Fruit fly (Drosophila melanogaster): ENCODE measurements around the gene pon.

pon gene

dm6 chrX:4678913-4679812 lies 43.0 kb downstream of the pon start, which contains the start of gene fzr (continued):
- no peak for TF ChIP-seq Hsf (GFP tag; optimal IDR thresholded peaks at IDR 0.05)
- TF ChIP-seq lmd (GFP tag; IDR thresholded peaks at IDR 0.05) = no peak
- TF ChIP-seq CG7963 (GFP tag; IDR thresholded peaks at IDR 0.05; ENCODE audit: partially characterized antibody) = no peak
- peak; percentile 29 for TF ChIP-seq Sin3A (optimal IDR thresholded peaks at IDR 0.05)
- 0 out of 2 replicates have a peak, but pooled peaks have one; percentile 13 for TF ChIP-seq Ptx1 (GFP tag; IDR thresholded peaks at IDR 0.05)
- no peak for TF ChIP-seq GATAe (GFP tag; conservative IDR thresholded peaks at IDR 0.05)
- TF ChIP-seq exex (tag; optimal IDR thresholded peaks at IDR 0.05) = no peak
- TF ChIP-seq Sox100B (GFP tag; optimal IDR thresholded peaks at IDR 0.05) = no peak
- no peak for TF ChIP-seq psq (GFP tag; optimal IDR thresholded peaks at IDR 0.05)
- no peak for TF ChIP-seq odd (GFP tag; optimal IDR thresholded peaks at IDR 0.05)
- TF ChIP-seq lbe (GFP tag; optimal IDR thresholded peaks at IDR 0.05) = no peak
- TF ChIP-seq row (GFP tag; IDR thresholded peaks at IDR 0.05) = no peak
- TF ChIP-seq pnt (GFP tag; optimal IDR thresholded peaks at IDR 0.05) = no peak
- TF ChIP-seq Ssrp (tag; optimal IDR thresholded peaks at IDR 0.05) = no peak
- TF ChIP-seq CG4424 (GFP tag; optimal IDR thresholded peaks at IDR 0.05) = no peak
- no peak for TF ChIP-seq NFAT (GFP tag; IDR thresholded peaks at IDR 0.05)
- no peak for TF ChIP-seq Hmr (GFP tag; optimal IDR thresholded peaks at IDR 0.05)
- no peak for TF ChIP-seq nom (GFP tag; optimal IDR thresholded peaks at IDR 0.05)
- TF ChIP-seq CG10565 (GFP tag; optimal IDR thresholded peaks at IDR 0.05) = no peak
- no peak for TF ChIP-seq Usf (GFP tag; optimal IDR thresholded peaks at IDR 0.05)
- TF ChIP-seq sr (GFP tag; IDR thresholded peaks at IDR 0.05) = no peak
- no peak for TF ChIP-seq CG6272 (GFP tag; IDR thresholded peaks at IDR 0.05)
- TF ChIP-seq CG6791 (GFP tag; IDR thresholded peaks at IDR 0.05; ENCODE audit: partially characterized antibody) = no peak
- TF ChIP-seq da (GFP tag; optimal IDR thresholded peaks at IDR 0.05) = no peak
- no peak for TF ChIP-seq zfh1 (GFP tag; IDR thresholded peaks at IDR 0.05)
- no peak for TF ChIP-seq CG13296 (GFP tag; optimal IDR thresholded peaks at IDR 0.05)
- TF ChIP-seq tin (GFP tag; optimal IDR thresholded peaks at IDR 0.05) = no peak
- no peak for TF ChIP-seq B-H2 (GFP tag; optimal IDR thresholded peaks at IDR 0.05)
- no peak for TF ChIP-seq Kr (GFP tag; optimal IDR thresholded peaks at IDR 0.05)
- no peak for TF ChIP-seq HLH3B (GFP tag; IDR thresholded peaks at IDR 0.05)
- TF ChIP-seq CG3838 (GFP tag; optimal IDR thresholded peaks at IDR 0.05) = no peak
- no peak for TF ChIP-seq Tbp (GFP tag; optimal IDR thresholded peaks at IDR 0.05)
- TF ChIP-seq pzg (GFP tag; optimal IDR thresholded peaks at IDR 0.05) = peak; percentile 73
- no peak for TF ChIP-seq CG2116 (GFP tag; optimal IDR thresholded peaks at IDR 0.05)
- no peak for TF ChIP-seq CG7271 (tag; optimal IDR thresholded peaks at IDR 0.05)
- no peak for TF ChIP-seq dimm (GFP tag; IDR thresholded peaks at IDR 0.05)
- TF ChIP-seq Taf1 (GFP tag; IDR thresholded peaks at IDR 0.05) = no peak
- no peak for TF ChIP-seq cad (GFP tag; optimal IDR thresholded peaks at IDR 0.05)
- no peak for TF ChIP-seq CG4854 (GFP tag; optimal IDR thresholded peaks at IDR 0.05)
- TF ChIP-seq CG4617 (GFP tag; optimal IDR thresholded peaks at IDR 0.05; ENCODE audit: borderline replicate concordance) = no peak
- TF ChIP-seq CG4328 (GFP tag; optimal IDR thresholded peaks at IDR 0.05) = no peak
- TF ChIP-seq CG12236 (GFP tag; optimal IDR thresholded peaks at IDR 0.05) = no peak
- no peak for TF ChIP-seq scrt (GFP tag; optimal IDR thresholded peaks at IDR 0.05)
- TF ChIP-seq tap (tag; optimal IDR thresholded peaks at IDR 0.05) = no peak
- TF ChIP-seq CG14965 (GFP tag; optimal IDR thresholded peaks at IDR 0.05; ENCODE audit: borderline replicate concordance) = no peak
- no peak for TF ChIP-seq CG8290 (GFP tag; optimal IDR thresholded peaks at IDR 0.05)
- TF ChIP-seq CG8290 (tag; optimal IDR thresholded peaks at IDR 0.05) = no peak
- no peak for TF ChIP-seq CG17186 (GFP tag; optimal IDR thresholded peaks at IDR 0.05)
- no peak for TF ChIP-seq NC2β (GFP tag; optimal IDR thresholded peaks at IDR 0.05)
- TF ChIP-seq sob (GFP tag; IDR thresholded peaks at IDR 0.05) = 0 out of 2 replicates have a peak, but pooled peaks have one; percentile 5
- TF ChIP-seq ewg (GFP tag; optimal IDR thresholded peaks at IDR 0.05) = no peak

Data from whole organism, embryonic.